Fruit fly (Drosophila melanogaster): Measurements from ENCODE around the gene Tpt.

Tpt gene

DNA sequence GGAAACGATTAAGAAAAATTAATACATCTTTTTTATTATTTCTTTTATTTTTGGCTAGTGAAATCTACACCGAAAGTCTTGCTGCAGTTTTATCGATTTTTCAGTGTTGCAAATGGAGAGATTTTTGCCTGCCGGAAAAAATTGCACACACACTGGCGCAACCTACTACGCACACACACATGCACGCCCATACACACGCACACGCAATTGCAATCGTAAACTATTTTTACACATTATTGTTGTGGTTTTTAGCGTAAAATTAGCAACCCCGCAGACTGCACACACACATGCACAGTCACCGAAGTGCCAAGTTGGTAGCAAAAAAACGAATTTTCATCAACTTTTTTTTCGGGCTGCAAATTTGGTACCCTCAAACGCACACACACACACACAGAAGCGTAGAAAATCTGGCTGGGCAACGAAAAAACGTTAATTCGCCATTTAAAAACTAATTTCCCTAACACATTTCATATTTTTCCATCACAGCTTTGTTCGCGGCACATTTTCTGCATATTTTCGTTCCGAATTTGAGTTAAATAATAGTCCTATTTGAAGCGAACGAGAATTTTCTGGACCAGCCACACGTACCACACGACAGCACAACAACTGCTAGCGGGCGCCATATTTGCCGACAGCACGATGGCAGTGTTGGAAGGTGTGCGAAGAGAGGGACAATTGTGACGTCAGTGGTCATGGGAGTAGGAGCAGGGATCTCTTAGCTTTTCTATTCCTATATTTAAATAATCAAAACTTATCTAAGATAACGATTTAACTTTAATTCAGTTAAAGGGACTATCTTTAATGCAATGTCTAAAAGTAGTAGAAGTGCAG, 36.9 kb upstream of the Tpt start, which contains the start of gene Unr (continued):
- TF ChIP-seq tup (GFP tag; optimal IDR thresholded peaks at IDR 0.05) = peak; percentile 58
- peak; percentile 81 for TF ChIP-seq CG7839 (tag; optimal IDR thresholded peaks at IDR 0.05)
- peak; percentile 88 for TF ChIP-seq lilli (GFP tag; optimal IDR thresholded peaks at IDR 0.05)
- TF ChIP-seq toy (GFP tag; IDR thresholded peaks at IDR 0.05) = 0 out of 2 replicates have a peak, but pooled peaks have one; percentile 13
- TF ChIP-seq CG30403 (GFP tag; optimal IDR thresholded peaks at IDR 0.05) = peak; percentile 87
- peak; percentile 77 for TF ChIP-seq CG15514 (GFP tag; optimal IDR thresholded peaks at IDR 0.05)
- TF ChIP-seq slp2 (GFP tag; optimal IDR thresholded peaks at IDR 0.05) = peak; percentile 76
- TF ChIP-seq zen2 (GFP tag; IDR thresholded peaks at IDR 0.05; ENCODE audit: partially characterized antibody) = no peak
- peak; percentile 69 for TF ChIP-seq repo (GFP tag; optimal IDR thresholded peaks at IDR 0.05)
- peak; percentile 58 for TF ChIP-seq CG9437 (GFP tag; optimal IDR thresholded peaks at IDR 0.05)
- TF ChIP-seq Dref (GFP tag; IDR thresholded peaks at IDR 0.05) = no peak
- peak; percentile 79 for TF ChIP-seq HmgD (GFP tag; optimal IDR thresholded peaks at IDR 0.05)
- peak; percentile 83 for TF ChIP-seq CG9727 (GFP tag; optimal IDR thresholded peaks at IDR 0.05)
- peak; percentile 84 for TF ChIP-seq CG18599 (GFP tag; optimal IDR thresholded peaks at IDR 0.05)
- peak; percentile 51 for TF ChIP-seq cwo (GFP tag; optimal IDR thresholded peaks at IDR 0.05)
- TF ChIP-seq br (optimal IDR thresholded peaks at IDR 0.05) = no peak
- TF ChIP-seq ase (GFP tag; IDR thresholded peaks at IDR 0.05) = peak; percentile 78; the same call in 2 of the 3 replicates
- TF ChIP-seq so (GFP tag; IDR thresholded peaks at IDR 0.05) = peak; percentile 68; the same call in 2 of the 3 replicates
- TF ChIP-seq dmrt11E (tag; optimal IDR thresholded peaks at IDR 0.05) = peak; percentile 31
- 0 out of 2 replicates have a peak, but pooled peaks have one; percentile 38 for TF ChIP-seq peb (GFP tag; IDR thresholded peaks at IDR 0.05)
- no peak for TF ChIP-seq knrl (GFP tag; IDR thresholded peaks at IDR 0.05; ENCODE audit: partially characterized antibody)
- TF ChIP-seq CG8388 (GFP tag; optimal IDR thresholded peaks at IDR 0.05) = peak; percentile 66
- TF ChIP-seq tap (tag; optimal IDR thresholded peaks at IDR 0.05) = peak; percentile 54
- peak; percentile 78; the same call in 2 of the 3 replicates for TF ChIP-seq CG6175 (GFP tag; IDR thresholded peaks at IDR 0.05)
- TF ChIP-seq insv (GFP tag; optimal IDR thresholded peaks at IDR 0.05) = peak in 1 of 2 experiments; percentile 42
- peak; percentile 36 for TF ChIP-seq Abd-B (GFP tag; optimal IDR thresholded peaks at IDR 0.05)
- TF ChIP-seq sc (optimal IDR thresholded peaks at IDR 0.05) = no peak
- peak; percentile 22 for TF ChIP-seq sc (GFP tag; optimal IDR thresholded peaks at IDR 0.05)
- TF ChIP-seq CG31388 (GFP tag; optimal IDR thresholded peaks at IDR 0.05) = no peak
- no peak for TF ChIP-seq unc-4 (GFP tag; IDR thresholded peaks at IDR 0.05; ENCODE audit: partially characterized antibody)
- TF ChIP-seq CG10462 (GFP tag; optimal IDR thresholded peaks at IDR 0.05) = peak; percentile 46
- peak; percentile 86 for TF ChIP-seq caup (GFP tag; optimal IDR thresholded peaks at IDR 0.05; ENCODE audit: severe bottlenecking)
- peak; percentile 73 for TF ChIP-seq CG1647 (GFP tag; optimal IDR thresholded peaks at IDR 0.05)
- TF ChIP-seq org-1 (GFP tag; optimal IDR thresholded peaks at IDR 0.05) = peak; percentile 39
- peak; percentile 65 for TF ChIP-seq Sox100B (GFP tag; optimal IDR thresholded peaks at IDR 0.05)
- TF ChIP-seq trem (tag; optimal IDR thresholded peaks at IDR 0.05) = peak; percentile 63
- peak; percentile 20 for TF ChIP-seq Nf-YB (GFP tag; optimal IDR thresholded peaks at IDR 0.05)
- TF ChIP-seq wek (GFP tag; optimal IDR thresholded peaks at IDR 0.05) = peak; percentile 52
- peak; percentile 40 for TF ChIP-seq btn (GFP tag; optimal IDR thresholded peaks at IDR 0.05)
- TF ChIP-seq chm (GFP tag; IDR thresholded peaks at IDR 0.05) = peak; percentile 88
- TF ChIP-seq CG13424 (tag; optimal IDR thresholded peaks at IDR 0.05) = peak; percentile 72
- peak; percentile 53 for TF ChIP-seq CG18011 (GFP tag; optimal IDR thresholded peaks at IDR 0.05)
- TF ChIP-seq danr (GFP tag; IDR thresholded peaks at IDR 0.05) = no peak
- TF ChIP-seq bigmax (GFP tag; optimal IDR thresholded peaks at IDR 0.05) = no peak
- peak; percentile 79 for TF ChIP-seq Meics (GFP tag; optimal IDR thresholded peaks at IDR 0.05)
- peak; percentile 31; the same call in 1 of the 2 replicates for TF ChIP-seq dimm (GFP tag; IDR thresholded peaks at IDR 0.05)
- peak; percentile 74 for TF ChIP-seq CG3281 (GFP tag; optimal IDR thresholded peaks at IDR 0.05)
- TF ChIP-seq Chrac-16 (GFP tag; optimal IDR thresholded peaks at IDR 0.05) = peak; percentile 82

All from whole organism, embryonic.